Worm (Caenorhabditis elegans) whole organism, L3 larva: Measurements from ENCODE around the gene let-92.

Experiments
- R02D3.7 ChIP-seq: fragments of 150-350 bp; optimal IDR thresholded peaks from 2 replicates; lab custom pipeline; 2014; ENCODE audit warnings: missing biosample characterization, missing genetic modification characterization
- ZK546.5 ChIP-seq: sonication (generic microtip); optimal IDR thresholded peaks from 2 replicates; lab custom pipeline; 2017; ENCODE audit warnings: missing biosample characterization, missing genetic modification characterization
- aly-2 ChIP-seq: fragments of 150-350 bp; optimal IDR thresholded peaks from 2 replicates; lab custom pipeline; 2014; ENCODE audit warnings: missing biosample characterization, missing genetic modification characterization
- ama-1 ChIP-seq: fragments of 150-350 bp; optimal IDR thresholded peaks from 2 replicates; lab custom pipeline; 2018
- ceh-16 ChIP-seq: sonication (generic microtip); optimal IDR thresholded peaks from 2 replicates; lab custom pipeline; 2017; ENCODE audit warnings: missing biosample characterization, missing genetic modification characterization
- ceh-28 ChIP-seq: fragments of 150-350 bp; optimal IDR thresholded peaks from 2 replicates; lab custom pipeline; 2014; ENCODE audit warnings: missing biosample characterization, missing genetic modification reagents, missing genetic modification characterization
- ceh-82 ChIP-seq: fragments of 150-350 bp; optimal IDR thresholded peaks from 2 replicates; lab custom pipeline; 2014; ENCODE audit warnings: missing biosample characterization, missing genetic modification characterization
- ceh-9 ChIP-seq: sonication (generic microtip); optimal IDR thresholded peaks from 2 replicates; lab custom pipeline; 2018; ENCODE audit warnings: missing biosample characterization, missing genetic modification characterization
- daf-12 ChIP-seq: fragments of 150-350 bp; optimal IDR thresholded peaks from 2 replicates; lab custom pipeline; 2014; ENCODE audit warnings: missing biosample characterization, missing genetic modification reagents, missing genetic modification characterization
- elt-1 ChIP-seq: fragments of 150-350 bp; optimal IDR thresholded peaks from 2 replicates; lab custom pipeline; 2014; ENCODE audit warnings: missing biosample characterization, missing genetic modification characterization
- elt-2 ChIP-seq: sonication (generic microtip); optimal IDR thresholded peaks from 2 replicates; lab custom pipeline; 2016; ENCODE audit warnings: missing genetic modification reagents, mild to moderate bottlenecking, missing genetic modification characterization, missing compliant biosample characterization
- elt-3 ChIP-seq, 3 experiments: fragments of 150-350 bp in 1 of 3; sonication (generic microtip) in 2 of 3; optimal IDR thresholded peaks; 2 replicates in 2 of 3; 4 replicates in 1 of 3; lab custom pipeline; 2014 to 2017; ENCODE audit warnings: missing biosample characterization in 3 of 3, missing genetic modification characterization in 3 of 3
- eor-1 ChIP-seq, 2 experiments: fragments of 150-350 bp; optimal IDR thresholded peaks; 2 replicates each; lab custom pipeline; 2014 to 2018; ENCODE audit warnings: missing biosample characterization in 2 of 2, missing genetic modification characterization in 2 of 2
- fkh-10 ChIP-seq: sonication (generic microtip); optimal IDR thresholded peaks from 2 replicates; lab custom pipeline; 2017; ENCODE audit warnings: missing biosample characterization, missing genetic modification reagents, missing genetic modification characterization
- fos-1 ChIP-seq: fragments of 150-350 bp; optimal IDR thresholded peaks from 2 replicates; lab custom pipeline; 2014; ENCODE audit warnings: missing biosample characterization, missing genetic modification characterization
- jun-1 ChIP-seq: fragments of 150-350 bp; optimal IDR thresholded peaks from 2 replicates; lab custom pipeline; 2014; ENCODE audit warnings: missing biosample characterization, missing genetic modification reagents, missing genetic modification characterization
- lsy-12 ChIP-seq: sonication (generic microtip); optimal IDR thresholded peaks from 2 replicates; lab custom pipeline; 2016; ENCODE audit warnings: mild to moderate bottlenecking, missing genetic modification characterization, missing compliant biosample characterization
- mdl-1 ChIP-seq: fragments of 150-350 bp; optimal IDR thresholded peaks from 2 replicates; lab custom pipeline; 2014; ENCODE audit warnings: missing biosample characterization, missing genetic modification characterization
- mml-1 ChIP-seq: fragments of 150-350 bp; sonication (generic microtip); optimal IDR thresholded peaks from 3 replicates; lab custom pipeline; 2014; ENCODE audit warnings: missing biosample characterization, missing genetic modification characterization
- nfya-1 ChIP-seq: sonication (generic microtip); optimal IDR thresholded peaks from 2 replicates; lab custom pipeline; 2017; ENCODE audit warnings: missing genetic modification characterization, mild to moderate bottlenecking, missing compliant biosample characterization, antibody characterized with exemption, moderate library complexity; ENCODE audit not compliant: insufficient read depth
- nhr-11 ChIP-seq: fragments of 150-350 bp; optimal IDR thresholded peaks from 2 replicates; lab custom pipeline; 2014; ENCODE audit warnings: missing biosample characterization, missing genetic modification characterization
- nhr-12 ChIP-seq: fragments of 150-350 bp; optimal IDR thresholded peaks from 2 replicates; lab custom pipeline; 2014; ENCODE audit warnings: missing biosample characterization, missing genetic modification characterization
- nhr-23 ChIP-seq: fragments of 150-350 bp; optimal IDR thresholded peaks from 2 replicates; lab custom pipeline; 2014; ENCODE audit warnings: missing biosample characterization, missing genetic modification reagents, missing genetic modification characterization
- nhr-237 ChIP-seq: fragments of 150-350 bp; optimal IDR thresholded peaks from 2 replicates; lab custom pipeline; 2014; ENCODE audit warnings: missing biosample characterization, missing genetic modification characterization
- nhr-25 ChIP-seq: sonication (generic microtip); optimal IDR thresholded peaks from 2 replicates; lab custom pipeline; 2017; ENCODE audit warnings: missing biosample characterization, missing genetic modification characterization
- nhr-28 ChIP-seq: fragments of 150-350 bp; optimal IDR thresholded peaks from 2 replicates; lab custom pipeline; 2014; ENCODE audit warnings: missing biosample characterization, missing genetic modification characterization
- nhr-43 ChIP-seq: sonication (generic microtip); optimal IDR thresholded peaks from 2 replicates; lab custom pipeline; 2016; ENCODE audit warnings: mild to moderate bottlenecking, missing genetic modification characterization, missing compliant biosample characterization; ENCODE audit not compliant: poor library complexity, severe bottlenecking
- nhr-67 ChIP-seq: fragments of 150-350 bp; optimal IDR thresholded peaks from 2 replicates; lab custom pipeline; 2014; ENCODE audit warnings: missing biosample characterization, missing genetic modification characterization
- nhr-76 ChIP-seq: fragments of 150-350 bp; sonication (generic microtip); optimal IDR thresholded peaks from 5 replicates; lab custom pipeline; 2014; ENCODE audit warnings: missing biosample characterization, missing genetic modification characterization
- nhr-77 ChIP-seq: fragments of 150-350 bp; optimal IDR thresholded peaks from 2 replicates; lab custom pipeline; 2014; ENCODE audit warnings: missing biosample characterization, missing genetic modification characterization
- pha-4 ChIP-seq: fragments of 150-350 bp; optimal IDR thresholded peaks from 2 replicates; lab custom pipeline; 2014; ENCODE audit warnings: missing biosample characterization, missing genetic modification reagents, missing genetic modification characterization
- snpc-4 ChIP-seq: fragments of 150-350 bp; optimal IDR thresholded peaks from 2 replicates; lab custom pipeline; 2014; ENCODE audit warnings: missing biosample characterization, missing genetic modification characterization
- tbx-2 ChIP-seq: sonication (generic microtip); optimal IDR thresholded peaks from 2 replicates; lab custom pipeline; 2016; ENCODE audit warnings: mild to moderate bottlenecking, missing genetic modification characterization, missing compliant biosample characterization
- unc-39 ChIP-seq: sonication (generic microtip); optimal IDR thresholded peaks from 4 replicates; lab custom pipeline; 2017; ENCODE audit warnings: missing biosample characterization, missing genetic modification characterization
- unc-62 ChIP-seq: fragments of 150-350 bp; sonication (generic microtip); optimal IDR thresholded peaks from 4 replicates; lab custom pipeline; 2014; ENCODE audit warnings: missing biosample characterization, missing genetic modification reagents, missing genetic modification characterization
- ztf-11 ChIP-seq: fragments of 150-350 bp; optimal IDR thresholded peaks from 2 replicates; lab custom pipeline; 2014; ENCODE audit warnings: missing biosample characterization, missing genetic modification characterization
- ztf-4 ChIP-seq: fragments of 150-350 bp; optimal IDR thresholded peaks from 2 replicates; lab custom pipeline; 2014; ENCODE audit warnings: missing biosample characterization, missing genetic modification characterization

let-92 gene

DNA sequence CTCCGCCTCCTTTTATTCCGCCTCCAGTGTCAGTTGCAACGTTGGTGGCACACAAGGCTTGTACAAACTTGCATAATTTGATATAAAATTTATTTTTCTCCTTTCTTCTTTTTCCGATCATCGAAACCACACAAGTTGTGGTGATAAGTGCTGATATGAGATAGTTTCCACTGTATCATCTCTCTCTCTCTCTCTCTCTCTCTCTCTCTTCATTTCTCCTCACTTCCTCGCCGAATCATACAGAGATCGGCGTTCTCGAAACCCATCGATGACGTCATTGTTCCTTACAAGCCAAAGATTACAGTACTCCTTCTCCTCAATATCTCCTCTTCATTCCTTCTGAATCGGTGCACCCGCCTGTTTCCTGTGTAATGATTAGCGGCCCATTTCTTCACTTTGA lies 41.1 kb downstream of the let-92 start, which contains the start of gene nhr-43:
Gene nhr-43 (plus strand): TSS at position 233 of the 400 bp plus-strand sequence.
- TF ChIP-seq ztf-4 (tag; lab: Kevin White, UChicago) (no peak), ama-1 (lab: Kevin White, UChicago) (no peak), aly-2 (no peak), nhr-11 (tag; lab: Kevin White, UChicago) (no peak), snpc-4 (tag; lab: Kevin White, UChicago) (no peak), ceh-9 (tag; lab: Kevin White, UChicago) (no peak), mdl-1 (tag; lab: Kevin White, UChicago) (no peak), nhr-12 (tag; lab: Kevin White, UChicago) (no peak), nhr-25 (tag; lab: Kevin White, UChicago) (peak; percentile 48), ceh-28 (tag; lab: Kevin White, UChicago) (no peak), nfya-1 (tag; lab: Kevin White, UChicago) (peak; percentile 8), elt-3 (tag; optimal IDR thresholded peaks at IDR 0.05; lab: Kevin White, UChicago) (peak in 1 of 3 experiments; percentile 72), elt-2 (tag; lab: Kevin White, UChicago) (no peak), fos-1 (tag; lab: Kevin White, UChicago) (no peak), nhr-43 (tag; lab: Kevin White, UChicago) (peak; percentile 98), nhr-23 (tag; lab: Kevin White, UChicago) (peak; percentile 64), pha-4 (no peak), mml-1 (no peak), jun-1 (tag; lab: Kevin White, UChicago) (no peak), fkh-10 (no peak), ZK546.5 (tag; lab: Kevin White, UChicago) (no peak), tbx-2 (peak; percentile 40), ceh-16 (tag; lab: Kevin White, UChicago) (no peak), lsy-12 (tag; lab: Kevin White, UChicago) (no peak), nhr-28 (tag; lab: Kevin White, UChicago) (no peak), eor-1 (tag; optimal IDR thresholded peaks at IDR 0.05; lab: Kevin White, UChicago) (no peak)
- TF ChIP-seq, all 47 proteins: peak for 6

DNA sequence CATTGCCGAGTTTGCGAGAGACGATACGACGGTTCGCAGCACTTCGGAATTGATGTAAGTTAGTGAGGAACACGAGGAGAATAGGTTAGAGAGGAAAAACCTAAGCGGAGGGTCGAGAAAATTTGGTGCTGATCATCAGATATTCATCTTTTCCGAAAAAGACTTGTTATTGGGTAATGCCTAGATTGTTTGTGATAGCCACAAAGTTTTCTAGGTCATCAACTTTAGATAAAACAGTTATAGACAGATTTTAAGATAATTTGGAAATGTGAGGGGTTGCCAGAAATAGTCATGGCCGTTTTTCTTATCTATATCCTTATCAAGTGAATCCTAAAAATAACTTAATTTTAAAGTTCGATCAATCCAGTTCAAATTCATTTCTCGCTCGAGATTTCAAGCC lies 42.2 kb downstream of the let-92 start:
- TF ChIP-seq ceh-28 (tag; lab: Kevin White, UChicago) (no peak), snpc-4 (tag; lab: Kevin White, UChicago) (no peak), elt-1 (peak; percentile 94), elt-3 (tag; optimal IDR thresholded peaks at IDR 0.05; lab: Kevin White, UChicago) (no peak), nhr-237 (tag; lab: Kevin White, UChicago) (no peak), elt-2 (tag; lab: Kevin White, UChicago) (no peak), nhr-77 (tag; lab: Kevin White, UChicago) (no peak), nhr-25 (tag; lab: Kevin White, UChicago) (no peak), unc-39 (tag; lab: Kevin White, UChicago) (no peak), nhr-76 (tag; lab: Kevin White, UChicago) (no peak), nhr-28 (tag; lab: Kevin White, UChicago) (no peak), ceh-82 (tag; lab: Kevin White, UChicago) (no peak), nhr-67 (tag; lab: Kevin White, UChicago) (no peak), nhr-43 (tag; lab: Kevin White, UChicago) (peak; percentile 78), ama-1 (lab: Kevin White, UChicago) (no peak), ztf-11 (tag; lab: Kevin White, UChicago) (no peak), nhr-23 (tag; lab: Kevin White, UChicago) (peak; percentile 64), ZK546.5 (tag; lab: Kevin White, UChicago) (no peak), jun-1 (tag; lab: Kevin White, UChicago) (no peak)

DNA sequence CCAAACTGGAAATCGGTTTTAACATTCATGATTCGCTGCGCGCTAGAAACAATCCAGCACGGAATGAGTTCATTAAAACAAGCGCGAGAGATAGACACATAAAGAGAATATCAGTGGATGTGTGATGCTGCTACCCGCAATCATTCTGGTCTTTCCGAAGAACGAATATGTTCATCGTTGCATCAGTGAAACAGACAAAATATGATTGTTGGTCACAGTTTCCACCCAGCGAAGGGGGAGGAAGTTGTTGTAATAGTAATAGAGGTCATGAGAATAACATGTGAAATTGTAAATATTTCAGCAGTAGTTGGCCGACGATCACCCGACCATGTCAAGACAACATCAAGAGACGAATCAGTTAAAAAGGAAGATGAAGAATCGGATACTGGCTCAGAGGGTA lies 43.0 kb downstream of the let-92 start:
- TF ChIP-seq nhr-25 (tag; lab: Kevin White, UChicago) (peak; percentile 41), lsy-12 (tag; lab: Kevin White, UChicago) (no peak), elt-1 (no peak), R02D3.7 (tag; lab: Kevin White, UChicago) (no peak), unc-39 (tag; lab: Kevin White, UChicago) (no peak), unc-62 (GFP tag; lab: Kevin White, UChicago) (no peak), mml-1 (no peak), nhr-76 (tag; lab: Kevin White, UChicago) (no peak), ceh-16 (tag; lab: Kevin White, UChicago) (no peak), ama-1 (lab: Kevin White, UChicago) (no peak), nhr-43 (tag; lab: Kevin White, UChicago) (peak; percentile 94), daf-12 (tag; lab: Kevin White, UChicago) (no peak), aly-2 (no peak), fos-1 (tag; lab: Kevin White, UChicago) (no peak), elt-3 (tag; optimal IDR thresholded peaks at IDR 0.05; lab: Kevin White, UChicago) (peak in 1 of 3 experiments; percentile 55), nhr-23 (tag; lab: Kevin White, UChicago) (peak; percentile 36), jun-1 (tag; lab: Kevin White, UChicago) (no peak)
